Fruit fly (Drosophila melanogaster) whole organism, pupa: Measurements from ENCODE around the gene CG14829.

ENCODE experiments used
- CG14655 ChIP-seq: fragments of 200-800 bp; sonication (Bioruptor generic); optimal IDR thresholded peaks from 3 replicates; lab custom pipeline; 2017; ENCODE audit warnings: mild to moderate bottlenecking, missing biosample characterization, missing genetic modification reagents, missing genetic modification characterization
- CG15710 ChIP-seq: fragments of 200-800 bp; sonication (Bioruptor generic); optimal IDR thresholded peaks from 2 replicates; lab custom pipeline; 2018; ENCODE audit warnings: missing biosample characterization, mild to moderate bottlenecking, missing genetic modification characterization, moderate library complexity
- CG32121 ChIP-seq: fragments of 200-800 bp; sonication (Bioruptor generic); IDR thresholded peaks from 2 replicates; pipeline ENCODE4 v1.3.6; 2022; ENCODE audit warnings: missing biosample characterization, missing genetic modification characterization
- CG34367 ChIP-seq: fragments of 200-800 bp; sonication (Bioruptor generic); optimal IDR thresholded peaks from 2 replicates; lab custom pipeline; 2018; ENCODE audit warnings: missing biosample characterization, mild to moderate bottlenecking, missing genetic modification characterization
- CG8159 ChIP-seq: fragments of 200-800 bp; sonication (Bioruptor generic); optimal IDR thresholded peaks from 3 replicates; lab custom pipeline; 2018; ENCODE audit warnings: missing biosample characterization, mild to moderate bottlenecking, missing genetic modification characterization, moderate library complexity
- EcR ChIP-seq: fragments of 200-800 bp; sonication (Bioruptor generic); optimal IDR thresholded peaks from 3 replicates; lab custom pipeline; 2019; ENCODE audit warnings: missing biosample characterization, missing genetic modification characterization, mild to moderate bottlenecking, moderate library complexity, missing genetic modification reagents
- gl ChIP-seq: fragments of 200-800 bp; sonication (Bioruptor generic); optimal IDR thresholded peaks from 2 replicates; lab custom pipeline; 2018; ENCODE audit warnings: missing biosample characterization, mild to moderate bottlenecking, missing genetic modification characterization

- TF ChIP-seq CG14655 (GFP tag; lab: Kevin White, UChicago) (no peak), EcR (GFP tag; lab: Kevin White, UChicago) (no peak), CG34367 (tag; lab: Kevin White, UChicago) (no peak), gl (tag; lab: Kevin White, UChicago) (no peak), CG15710 (tag; lab: Kevin White, UChicago) (no peak), CG32121 (GFP tag; lab: Robert Waterston, UW) (no peak), CG8159 (tag; lab: Kevin White, UChicago) (no peak)
Observed at dm6 chr3L:7258267-7258666, 20.3 kb upstream of the CG14829 start.
